Fruit fly (Drosophila melanogaster) whole organism, embryonic: ENCODE data around the gene Nthl1.

ENCODE experiments used
- Aef1 ChIP-seq: fragments of 200-800 bp; sonication (Bioruptor generic); IDR thresholded peaks from 3 replicates; pipeline ENCODE4 v1.3.6; 2022; ENCODE audit warnings: missing biosample characterization, missing genetic modification characterization
- B-H2 ChIP-seq: fragments of 200-800 bp; sonication (Bioruptor generic); optimal IDR thresholded peaks from 2 replicates; lab custom pipeline; 2018; ENCODE audit warnings: missing biosample characterization, mild to moderate bottlenecking, missing genetic modification characterization
- CG10462 ChIP-seq: fragments of 200-800 bp; sonication (Bioruptor generic); optimal IDR thresholded peaks from 2 replicates; lab custom pipeline; 2016; ENCODE audit warnings: missing biosample characterization, missing genetic modification characterization
- CG11456 ChIP-seq: fragments of 200-800 bp; sonication (Bioruptor generic); IDR thresholded peaks from 3 replicates; pipeline ENCODE4 v1.3.6; 2022; ENCODE audit warnings: missing biosample characterization, missing genetic modification characterization
- CG15073 ChIP-seq: fragments of 200-800 bp; sonication (Bioruptor generic); optimal IDR thresholded peaks from 2 replicates; lab custom pipeline; 2016; ENCODE audit warnings: missing biosample characterization, missing genetic modification characterization
- CG15514 ChIP-seq: fragments of 200-800 bp; sonication (Bioruptor generic); optimal IDR thresholded peaks from 3 replicates; lab custom pipeline; 2017; ENCODE audit warnings: missing biosample characterization, missing genetic modification characterization, mild to moderate bottlenecking, moderate library complexity, missing genetic modification reagents
- CG16779 ChIP-seq: fragments of 200-800 bp; sonication (Bioruptor generic); IDR thresholded peaks from 2 replicates; pipeline ENCODE4 v1.3.6; 2022; ENCODE audit warnings: missing biosample characterization, missing genetic modification characterization
- CG18262 ChIP-seq: fragments of 200-800 bp; optimal IDR thresholded peaks from 3 replicates; lab custom pipeline; 2019; ENCODE audit warnings: missing biosample characterization, mild to moderate bottlenecking, missing genetic modification characterization, moderate library complexity
- CG2199 ChIP-seq: fragments of 200-800 bp; sonication (Bioruptor generic); IDR thresholded peaks from 3 replicates; pipeline ENCODE4 v1.3.6; 2022; ENCODE audit warnings: missing biosample characterization, missing genetic modification characterization
- CG2678 ChIP-seq: fragments of 200-800 bp; sonication (Bioruptor generic); optimal IDR thresholded peaks from 3 replicates; lab custom pipeline; 2019; ENCODE audit warnings: missing biosample characterization, mild to moderate bottlenecking, missing genetic modification characterization, moderate library complexity
- CG3281 ChIP-seq: fragments of 200-800 bp; sonication (Bioruptor generic); optimal IDR thresholded peaks from 3 replicates; lab custom pipeline; 2017; ENCODE audit warnings: missing biosample characterization, mild to moderate bottlenecking, missing genetic modification characterization
- CG33213 ChIP-seq: fragments of 200-800 bp; sonication (Bioruptor generic); optimal IDR thresholded peaks from 3 replicates; lab custom pipeline; 2016; ENCODE audit warnings: missing biosample characterization, missing genetic modification characterization
- CG34422 ChIP-seq: fragments of 200-800 bp; sonication (Bioruptor generic); IDR thresholded peaks from 3 replicates; pipeline ENCODE4 v1.3.6; 2022; ENCODE audit warnings: missing biosample characterization, missing genetic modification characterization
- CG3838 ChIP-seq: fragments of 200-800 bp; sonication (Bioruptor generic); optimal IDR thresholded peaks from 3 replicates; lab custom pipeline; 2016; ENCODE audit warnings: missing biosample characterization, missing genetic modification characterization
- CG4360 ChIP-seq: fragments of 200-800 bp; sonication (Bioruptor generic); IDR thresholded peaks from 2 replicates; pipeline ENCODE4 v1.3.6; 2022; ENCODE audit warnings: missing biosample characterization, missing genetic modification characterization
- CG7556 ChIP-seq: fragments of 200-800 bp; sonication (Bioruptor generic); optimal IDR thresholded peaks from 2 replicates; lab custom pipeline; 2017; ENCODE audit warnings: missing biosample characterization, mild to moderate bottlenecking, missing genetic modification characterization
- CG7745 ChIP-seq: fragments of 200-800 bp; sonication (Bioruptor generic); optimal IDR thresholded peaks from 2 replicates; lab custom pipeline; 2018; ENCODE audit warnings: missing biosample characterization, mild to moderate bottlenecking, missing genetic modification characterization, moderate library complexity
- CG7839 ChIP-seq: fragments of 200-800 bp; sonication (Bioruptor generic); optimal IDR thresholded peaks from 3 replicates; lab custom pipeline; 2018; ENCODE audit warnings: missing biosample characterization, mild to moderate bottlenecking, missing genetic modification characterization, moderate library complexity
- CG8765 ChIP-seq: fragments of 200-800 bp; sonication (Bioruptor generic); IDR thresholded peaks from 2 replicates; pipeline ENCODE4 v1.3.6; 2022; ENCODE audit warnings: missing biosample characterization, missing genetic modification characterization
- CG8944 ChIP-seq: fragments of 200-800 bp; sonication (Bioruptor generic); optimal IDR thresholded peaks from 3 replicates; lab custom pipeline; 2016; ENCODE audit warnings: missing biosample characterization, missing genetic modification characterization
- CG9876 ChIP-seq: fragments of 200-800 bp; sonication (Bioruptor generic); optimal IDR thresholded peaks from 2 replicates; lab custom pipeline; 2016; ENCODE audit warnings: missing biosample characterization, missing genetic modification characterization
- Hr39 ChIP-seq: fragments of >200 bp; optimal IDR thresholded peaks from 2 replicates; lab custom pipeline; 2017
- Mad ChIP-seq: fragments of 200-800 bp; sonication (Bioruptor generic); optimal IDR thresholded peaks from 2 replicates; lab custom pipeline; 2016; ENCODE audit warnings: missing biosample characterization, missing genetic modification characterization
- NC2β ChIP-seq: fragments of 200-800 bp; sonication (Bioruptor generic); optimal IDR thresholded peaks from 2 replicates; lab custom pipeline; 2016; ENCODE audit warnings: missing biosample characterization, missing genetic modification characterization
- TFAM ChIP-seq: fragments of 200-800 bp; sonication (Bioruptor generic); optimal IDR thresholded peaks from 2 replicates; lab custom pipeline; 2017; ENCODE audit warnings: missing biosample characterization, missing genetic modification characterization, inconsistent platforms
- ac ChIP-seq: fragments of 200-800 bp; sonication (Bioruptor generic); optimal IDR thresholded peaks from 3 replicates; lab custom pipeline; 2017; ENCODE audit warnings: missing biosample characterization, mild to moderate bottlenecking, missing genetic modification characterization
- ase ChIP-seq: fragments of 200-800 bp; sonication (Bioruptor generic); IDR thresholded peaks from 3 replicates; pipeline ENCODE4 v1.3.6; 2022; ENCODE audit warnings: missing biosample characterization, missing genetic modification characterization
- ash1 ChIP-seq: fragments of 200-800 bp; sonication (Bioruptor generic); optimal IDR thresholded peaks from 2 replicates; lab custom pipeline; 2018; ENCODE audit warnings: missing biosample characterization, mild to moderate bottlenecking, missing genetic modification characterization
- bowl ChIP-seq: fragments of 200-800 bp; sonication (Bioruptor generic); IDR thresholded peaks from 2 replicates; pipeline ENCODE4 v1.3.6; 2022; ENCODE audit warnings: missing biosample characterization, missing genetic modification characterization
- br ChIP-seq: fragments of >200 bp; optimal IDR thresholded peaks from 2 replicates; lab custom pipeline; 2017
- fd64A ChIP-seq: fragments of 200-800 bp; sonication (Bioruptor generic); optimal IDR thresholded peaks from 3 replicates; lab custom pipeline; 2018; ENCODE audit warnings: missing biosample characterization, mild to moderate bottlenecking, missing genetic modification characterization
- gcm2 ChIP-seq: fragments of 200-800 bp; sonication (Bioruptor generic); optimal IDR thresholded peaks from 2 replicates; lab custom pipeline; 2016; ENCODE audit warnings: missing biosample characterization, missing genetic modification characterization
- gfzf ChIP-seq: fragments of 200-800 bp; sonication (Bioruptor generic); optimal IDR thresholded peaks from 2 replicates; lab custom pipeline; 2016; ENCODE audit warnings: missing biosample characterization, mild to moderate bottlenecking, missing genetic modification characterization, moderate library complexity
- ham ChIP-seq: fragments of 200-800 bp; sonication (Bioruptor generic); IDR thresholded peaks from 2 replicates; pipeline ENCODE4 v1.3.6; 2022; ENCODE audit warnings: missing biosample characterization, missing genetic modification characterization
- hth ChIP-seq: fragments of >200 bp; optimal IDR thresholded peaks from 2 replicates; lab custom pipeline; 2017; ENCODE audit warnings: inconsistent platforms
- knrl ChIP-seq: fragments of 200-800 bp; sonication (Bioruptor generic); IDR thresholded peaks from 3 replicates; pipeline ENCODE4 v1.3.6; 2022; ENCODE audit warnings: missing biosample characterization, missing genetic modification characterization; ENCODE audit not compliant: partially characterized antibody
- nau ChIP-seq: fragments of 200-800 bp; sonication (Bioruptor generic); optimal IDR thresholded peaks from 3 replicates; lab custom pipeline; 2017; ENCODE audit warnings: missing biosample characterization, mild to moderate bottlenecking, missing genetic modification characterization, missing genetic modification reagents
- pfk ChIP-seq: fragments of 200-800 bp; sonication (Bioruptor generic); optimal IDR thresholded peaks from 2 replicates; lab custom pipeline; 2018; ENCODE audit warnings: missing biosample characterization, mild to moderate bottlenecking, missing genetic modification characterization, moderate library complexity
- phol ChIP-seq: fragments of 200-800 bp; sonication (Bioruptor generic); optimal IDR thresholded peaks from 3 replicates; lab custom pipeline; 2018; ENCODE audit warnings: missing biosample characterization, mild to moderate bottlenecking, missing genetic modification characterization, moderate library complexity
- pita ChIP-seq: fragments of 200-800 bp; sonication (Bioruptor generic); optimal IDR thresholded peaks from 2 replicates; lab custom pipeline; 2017; ENCODE audit warnings: missing biosample characterization, mild to moderate bottlenecking, missing genetic modification characterization
- prd ChIP-seq, 3 experiments: fragments of >200 bp in 2 of 3; fragments of 200-800 bp in 1 of 3; sonication (Bioruptor generic) in 1 of 3; optimal IDR thresholded peaks in 2 of 3; IDR thresholded peaks in 1 of 3; 2 replicates in 2 of 3; 3 replicates in 1 of 3; pipeline versions ENCODE4 v1.3.6 to Lab custom; 2017 to 2022; ENCODE audit warnings: missing biosample characterization in 1 of 3, missing genetic modification characterization in 1 of 3
- pzg ChIP-seq: fragments of 200-800 bp; sonication (Bioruptor generic); optimal IDR thresholded peaks from 3 replicates; lab custom pipeline; 2018; ENCODE audit warnings: missing biosample characterization, mild to moderate bottlenecking, missing genetic modification characterization, moderate library complexity
- ro ChIP-seq: fragments of 200-800 bp; sonication (Bioruptor generic); IDR thresholded peaks from 2 replicates; pipeline ENCODE4 v1.3.6; 2022; ENCODE audit warnings: missing biosample characterization, missing genetic modification characterization
- run ChIP-seq: fragments of 200-800 bp; sonication (Bioruptor generic); optimal IDR thresholded peaks from 3 replicates; lab custom pipeline; 2018; ENCODE audit warnings: missing biosample characterization, mild to moderate bottlenecking, missing genetic modification characterization
- sqz ChIP-seq: fragments of 200-800 bp; sonication (Bioruptor generic); optimal IDR thresholded peaks from 3 replicates; lab custom pipeline; 2018; ENCODE audit warnings: missing biosample characterization, mild to moderate bottlenecking, missing genetic modification characterization
- stc ChIP-seq: fragments of 200-800 bp; sonication (Bioruptor generic); IDR thresholded peaks from 2 replicates; pipeline ENCODE4 v1.3.6; 2022; ENCODE audit warnings: missing biosample characterization, missing genetic modification characterization
- tgo ChIP-seq: fragments of 200-800 bp; sonication (Bioruptor generic); IDR thresholded peaks from 3 replicates; pipeline ENCODE4 v1.3.6; 2022; ENCODE audit warnings: missing biosample characterization, missing genetic modification characterization
- trh ChIP-seq: fragments of 200-800 bp; sonication (Bioruptor generic); optimal IDR thresholded peaks from 2 replicates; lab custom pipeline; 2016; ENCODE audit warnings: missing biosample characterization, missing genetic modification characterization
- usp ChIP-seq: fragments of >200 bp; optimal IDR thresholded peaks from 2 replicates; lab custom pipeline; 2017; ENCODE audit warnings: missing biosample characterization, missing genetic modification characterization
- zf30C ChIP-seq: fragments of 200-800 bp; sonication (Bioruptor generic); optimal IDR thresholded peaks from 3 replicates; lab custom pipeline; 2018; ENCODE audit warnings: missing biosample characterization, mild to moderate bottlenecking, missing genetic modification characterization
- zfh2 ChIP-seq: fragments of 200-800 bp; sonication (Bioruptor generic); optimal IDR thresholded peaks from 2 replicates; lab custom pipeline; 2016; ENCODE audit warnings: missing biosample characterization, missing genetic modification characterization

Gene Nthl1

dm6 chr2L:20944886-20945558 is 17.4 kb upstream of the Nthl1 start (continued):
- TF ChIP-seq nau (GFP tag; lab: Kevin White, UChicago) (peak; percentile 21), TFAM (no peak), br (no peak), CG2678 (tag; lab: Kevin White, UChicago) (peak; percentile 63), CG9876 (GFP tag; lab: Kevin White, UChicago) (no peak), CG7556 (GFP tag; lab: Kevin White, UChicago) (peak; percentile 62), bowl (GFP tag; lab: Robert Waterston, UW) (no peak), pfk (GFP tag; lab: Kevin White, UChicago) (no peak), ac (GFP tag; lab: Kevin White, UChicago) (no peak), CG7839 (tag; lab: Kevin White, UChicago) (peak; percentile 58), CG8765 (GFP tag; lab: Robert Waterston, UW) (peak; percentile 12; the same call in 1 of the 2 replicates), ash1 (no peak), ro (GFP tag; lab: Robert Waterston, UW) (no peak), trh (GFP tag; lab: Kevin White, UChicago) (no peak), Aef1 (GFP tag; lab: Robert Waterston, UW) (no peak), run (tag; lab: Kevin White, UChicago) (peak; percentile 9), prd (optimal IDR thresholded peaks at IDR 0.05; lab: Kevin White, UChicago) (no peak), prd (GFP tag; IDR thresholded peaks at IDR 0.05; lab: Robert Waterston, UW) (peak; percentile 62; the same call in 2 of the 3 replicates), CG10462 (GFP tag; lab: Kevin White, UChicago) (no peak), Hr39 (no peak), gfzf (GFP tag; lab: Kevin White, UChicago) (peak; percentile 10), CG7745 (no peak), CG3838 (no peak), stc (GFP tag; lab: Robert Waterston, UW) (no peak), CG15514 (peak; percentile 7), CG11456 (no peak), CG4360 (GFP tag; lab: Robert Waterston, UW) (no peak), CG34422 (GFP tag; lab: Robert Waterston, UW) (no peak), CG16779 (GFP tag; lab: Robert Waterston, UW) (no peak), zf30C (GFP tag; lab: Kevin White, UChicago) (peak; percentile 65), gcm2 (GFP tag; lab: Kevin White, UChicago) (no peak), CG3281 (GFP tag; lab: Kevin White, UChicago) (no peak), phol (tag; lab: Kevin White, UChicago) (peak; percentile 68), B-H2 (GFP tag; lab: Kevin White, UChicago) (no peak), CG15073 (GFP tag; lab: Kevin White, UChicago) (no peak), hth (lab: Kevin White, UChicago) (no peak), CG33213 (GFP tag; lab: Kevin White, UChicago) (no peak), ham (GFP tag; lab: Robert Waterston, UW) (no peak), pzg (GFP tag; lab: Kevin White, UChicago) (no peak), zfh2 (GFP tag; lab: Kevin White, UChicago) (no peak), CG8944 (GFP tag; lab: Kevin White, UChicago) (peak; percentile 27), sqz (GFP tag; lab: Kevin White, UChicago) (no peak), usp (GFP tag; lab: Kevin White, UChicago) (no peak), pita (GFP tag; lab: Kevin White, UChicago) (no peak), NC2β (peak; percentile 15), Mad (GFP tag; lab: Kevin White, UChicago) (no peak), CG2199 (GFP tag; lab: Robert Waterston, UW) (no peak), CG18262 (tag; lab: Kevin White, UChicago) (peak; percentile 68), tgo (GFP tag; lab: Robert Waterston, UW) (peak; percentile 46; the same call in 1 of the 3 replicates), ase (peak; percentile 30; the same call in 1 of the 3 replicates), knrl (GFP tag; lab: Robert Waterston, UW) (no peak), fd64A (GFP tag; lab: Kevin White, UChicago) (no peak)
